Fruit fly (Drosophila melanogaster): Measurements from ENCODE around the gene dpr8.
A peak's percentile ranks its signal among the peaks of the same experiment; 100 is the strongest.

The dpr8 gene

dm6 chrX:14493779-14494401 is 171.9 kb downstream of the dpr8 start (continued):
- TF ChIP-seq vnd (GFP tag; IDR thresholded peaks at IDR 0.05; ENCODE audit: partially characterized antibody) (no peak), CG18619 (GFP tag; optimal IDR thresholded peaks at IDR 0.05) (peak; percentile 12), MESR4 (GFP tag; optimal IDR thresholded peaks at IDR 0.05) (no peak), CG13424 (tag; optimal IDR thresholded peaks at IDR 0.05) (peak; percentile 65), H2.0 (GFP tag; IDR thresholded peaks at IDR 0.05) (peak; percentile 56), CG7928 (GFP tag; optimal IDR thresholded peaks at IDR 0.05) (no peak), sc (optimal IDR thresholded peaks at IDR 0.05) (no peak), sc (GFP tag; optimal IDR thresholded peaks at IDR 0.05) (peak; percentile 59), sim (GFP tag; IDR thresholded peaks at IDR 0.05) (no peak), ranshi (GFP tag; IDR thresholded peaks at IDR 0.05) (peak; percentile 71), Abd-B (GFP tag; optimal IDR thresholded peaks at IDR 0.05) (peak; percentile 34), CG8478 (optimal IDR thresholded peaks at IDR 0.05) (no peak), aop (GFP tag; IDR thresholded peaks at IDR 0.05) (no peak), CG9215 (GFP tag; IDR thresholded peaks at IDR 0.05) (no peak), CG7786 (GFP tag; optimal IDR thresholded peaks at IDR 0.05) (no peak), nau (GFP tag; optimal IDR thresholded peaks at IDR 0.05) (peak; percentile 15), exex (tag; optimal IDR thresholded peaks at IDR 0.05) (no peak), CG10654 (GFP tag; optimal IDR thresholded peaks at IDR 0.05) (peak; percentile 21), CG31224 (GFP tag; IDR thresholded peaks at IDR 0.05) (no peak), CG8089 (GFP tag; optimal IDR thresholded peaks at IDR 0.05) (no peak), CG18764 (GFP tag; optimal IDR thresholded peaks at IDR 0.05) (no peak), CG9609 (GFP tag; optimal IDR thresholded peaks at IDR 0.05) (no peak), Lpt (GFP tag; optimal IDR thresholded peaks at IDR 0.05) (no peak), sens-2 (GFP tag; IDR thresholded peaks at IDR 0.05) (peak; percentile 77; the same call in 1 of the 2 replicates), Elba2 (GFP tag; optimal IDR thresholded peaks at IDR 0.05) (no peak), Bteb2 (GFP tag; optimal IDR thresholded peaks at IDR 0.05) (no peak), Max (GFP tag; optimal IDR thresholded peaks at IDR 0.05) (no peak), CG17802 (tag; optimal IDR thresholded peaks at IDR 0.05) (peak; percentile 32), CG17829 (tag; optimal IDR thresholded peaks at IDR 0.05) (peak; percentile 58), CG1024 (GFP tag; IDR thresholded peaks at IDR 0.05) (peak; percentile 57), unc-4 (GFP tag; IDR thresholded peaks at IDR 0.05; ENCODE audit: partially characterized antibody) (no peak), Atf-2 (GFP tag; optimal IDR thresholded peaks at IDR 0.05) (no peak), shn (GFP tag; optimal IDR thresholded peaks at IDR 0.05) (no peak), D19A (tag; optimal IDR thresholded peaks at IDR 0.05) (peak; percentile 66), kah (GFP tag; optimal IDR thresholded peaks at IDR 0.05) (peak; percentile 16), salm (tag; optimal IDR thresholded peaks at IDR 0.05) (peak; percentile 58), CG17568 (GFP tag; optimal IDR thresholded peaks at IDR 0.05) (peak; percentile 3), tin (GFP tag; optimal IDR thresholded peaks at IDR 0.05) (peak; percentile 55), CG3838 (GFP tag; optimal IDR thresholded peaks at IDR 0.05) (no peak), CG17361 (GFP tag; IDR thresholded peaks at IDR 0.05) (peak; percentile 74), CG12942 (GFP tag; optimal IDR thresholded peaks at IDR 0.05) (no peak), sens (GFP tag) (peak; percentile 92), ATbp (GFP tag; optimal IDR thresholded peaks at IDR 0.05) (peak; percentile 77), ewg (GFP tag; optimal IDR thresholded peaks at IDR 0.05) (peak; percentile 57), usp (GFP tag; optimal IDR thresholded peaks at IDR 0.05) (no peak), CG10147 (GFP tag; optimal IDR thresholded peaks at IDR 0.05) (no peak), CG5245 (GFP tag; optimal IDR thresholded peaks at IDR 0.05) (peak; percentile 45), CG30020 (tag; optimal IDR thresholded peaks at IDR 0.05) (no peak), CG10543 (GFP tag; optimal IDR thresholded peaks at IDR 0.05) (no peak), CG7372 (GFP tag; IDR thresholded peaks at IDR 0.05) (0 out of 2 replicates have a peak, but pooled peaks have one; percentile 18), CG2116 (GFP tag; optimal IDR thresholded peaks at IDR 0.05) (no peak), sob (GFP tag; IDR thresholded peaks at IDR 0.05) (peak; percentile 54; the same call in 1 of the 2 replicates)

Measured in whole organism, embryonic.